Worm (Caenorhabditis elegans) whole organism, late embryonic: ENCODE measurements around the gene dhc-4.

ENCODE experiments used
- Y22D7AL.16 ChIP-seq: sonication (generic microtip); optimal IDR thresholded peaks from 2 replicates; lab custom pipeline; 2016; ENCODE audit warnings: missing genetic modification characterization, missing compliant biosample characterization
- ama-1 ChIP-seq: fragments of 150-350 bp; optimal IDR thresholded peaks from 2 replicates; lab custom pipeline; 2014
- ceh-14 ChIP-seq: sonication (generic microtip); optimal IDR thresholded peaks from 2 replicates; lab custom pipeline; 2016; ENCODE audit warnings: missing genotype, missing genetic modification characterization, missing compliant biosample characterization
- ceh-48 ChIP-seq: sonication (generic microtip); optimal IDR thresholded peaks from 2 replicates; lab custom pipeline; 2016; ENCODE audit warnings: missing genetic modification characterization, inconsistent platforms, missing compliant biosample characterization
- che-1 ChIP-seq: sonication (generic microtip); optimal IDR thresholded peaks from 2 replicates; lab custom pipeline; 2016; ENCODE audit warnings: mild to moderate bottlenecking, missing genetic modification characterization, missing compliant biosample characterization
- fkh-10 ChIP-seq: fragments of 150-350 bp; optimal IDR thresholded peaks from 2 replicates; lab custom pipeline; 2014; ENCODE audit warnings: missing biosample characterization, missing genetic modification reagents, missing genetic modification characterization
- hlh-30 ChIP-seq: sonication (generic microtip); optimal IDR thresholded peaks from 2 replicates; lab custom pipeline; 2017; ENCODE audit warnings: antibody characterized with exemption, missing genetic modification characterization, missing compliant biosample characterization; ENCODE audit not compliant: insufficient read depth
- lim-6 ChIP-seq: sonication (generic microtip); optimal IDR thresholded peaks from 2 replicates; lab custom pipeline; 2016; ENCODE audit warnings: missing genetic modification characterization, missing compliant biosample characterization
- mec-3 ChIP-seq: sonication (generic microtip); optimal IDR thresholded peaks from 2 replicates; lab custom pipeline; 2016; ENCODE audit warnings: borderline replicate concordance, missing genetic modification characterization, missing compliant biosample characterization
- npax-4 ChIP-seq: sonication (generic microtip); optimal IDR thresholded peaks from 2 replicates; lab custom pipeline; 2016; ENCODE audit warnings: missing genetic modification characterization, missing compliant biosample characterization
- pqm-1 ChIP-seq: sonication (generic microtip); optimal IDR thresholded peaks from 2 replicates; lab custom pipeline; 2016; ENCODE audit warnings: missing genetic modification characterization, missing compliant biosample characterization
- tbx-2 ChIP-seq: sonication (generic microtip); optimal IDR thresholded peaks from 2 replicates; lab custom pipeline; 2016; ENCODE audit warnings: missing genetic modification characterization, missing compliant biosample characterization
- unc-3 ChIP-seq, 2 experiments: fragments of 200-800 bp in 1 of 2; sonication (Bioruptor generic) in 1 of 2; sonication (generic microtip) in 1 of 2; conservative IDR thresholded peaks in 1 of 2; optimal IDR thresholded peaks in 1 of 2; 2 replicates each; pipeline versions ENCODE4 v1.3.6 to Lab custom; 2016 to 2022; ENCODE audit warnings: missing compliant biosample characterization in 2 of 2, missing genetic modification characterization in 2 of 2, missing genetic modification reagents in 1 of 2
- unc-86 ChIP-seq: sonication (generic microtip); optimal IDR thresholded peaks from 2 replicates; lab custom pipeline; 2016; ENCODE audit warnings: missing genetic modification characterization, missing compliant biosample characterization

ce11 chrIII:11002808-11003207 is 33.1 kb downstream of the dhc-4 start:
- TF ChIP-seq ceh-14 (tag; lab: Kevin White, UChicago): no peak
- TF ChIP-seq tbx-2: no peak
- TF ChIP-seq hlh-30: no peak
- no peak for TF ChIP-seq fkh-10
- no peak for TF ChIP-seq mec-3 (tag; lab: Kevin White, UChicago)
- no peak for TF ChIP-seq ceh-48 (tag; lab: Kevin White, UChicago)
- no peak for TF ChIP-seq lim-6 (tag; lab: Kevin White, UChicago)
- no peak for TF ChIP-seq unc-3 (GFP tag; conservative IDR thresholded peaks at IDR 0.05; lab: Robert Waterston, UW)
- TF ChIP-seq unc-3 (tag; optimal IDR thresholded peaks at IDR 0.05; lab: Kevin White, UChicago): no peak
- no peak for TF ChIP-seq che-1 (tag; lab: Kevin White, UChicago)
- TF ChIP-seq Y22D7AL.16: no peak
- TF ChIP-seq unc-86 (tag; lab: Kevin White, UChicago): no peak
- TF ChIP-seq pqm-1 (tag; lab: Kevin White, UChicago): no peak
- TF ChIP-seq npax-4 (tag; lab: Kevin White, UChicago): no peak
- no peak for TF ChIP-seq ama-1 (lab: Kevin White, UChicago)
